Fruit fly (Drosophila melanogaster) whole organism: ENCODE measurements around the gene CG13449.

Experiments used
- CG8478 ChIP-seq: fragments of >200 bp; optimal IDR thresholded peaks from 2 replicates; lab custom pipeline; 2018; ENCODE audit warnings: inconsistent platforms
- Dll ChIP-seq: fragments of >200 bp; optimal IDR thresholded peaks from 2 replicates; lab custom pipeline; 2017
- EcR ChIP-seq, 2 experiments: fragments of >200 bp; optimal IDR thresholded peaks; 2 replicates each; lab custom pipeline; 2017; ENCODE audit warnings: missing biosample characterization in 2 of 2, missing genetic modification characterization in 2 of 2, missing genetic modification reagents in 2 of 2
- pan ChIP-seq: fragments of >200 bp; optimal IDR thresholded peaks from 2 replicates; lab custom pipeline; 2017
- psq ChIP-seq: fragments of >200 bp; optimal IDR thresholded peaks from 2 replicates; lab custom pipeline; 2017
- usp ChIP-seq: fragments of >200 bp; optimal IDR thresholded peaks from 2 replicates; lab custom pipeline; 2017; ENCODE audit warnings: missing biosample characterization, missing genetic modification characterization, mixed read lengths

The CG13449 gene

DNA sequence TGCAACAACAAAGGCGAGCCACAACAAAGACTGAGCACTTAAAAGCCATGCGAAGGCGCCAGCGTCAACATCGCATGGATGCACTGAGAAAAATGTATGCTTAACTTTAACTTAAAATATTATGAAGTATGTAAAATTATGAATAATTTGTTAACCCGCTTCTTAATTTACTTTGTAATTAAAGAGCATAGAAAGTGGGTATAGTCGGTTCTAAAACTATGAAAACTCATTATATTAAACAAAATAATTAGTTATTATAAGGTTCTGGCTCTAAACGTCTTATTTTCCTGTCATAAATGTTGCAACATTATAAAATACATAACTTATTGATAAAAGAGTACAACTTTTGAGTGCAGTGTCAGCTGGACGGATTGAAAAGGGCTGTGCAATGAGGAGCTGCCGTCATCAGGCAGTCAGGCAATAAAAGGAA is 29.0 kb upstream of the CG13449 start:
- no peak for TF ChIP-seq pan (lab: Kevin White, UChicago)
- TF ChIP-seq usp = no peak
- TF ChIP-seq Dll (lab: Kevin White, UChicago) = no peak
- TF ChIP-seq CG8478 = no peak
- TF ChIP-seq psq = no peak
- TF ChIP-seq EcR (GFP tag; optimal IDR thresholded peaks at IDR 0.05; lab: Kevin White, UChicago) = no peak

DNA sequence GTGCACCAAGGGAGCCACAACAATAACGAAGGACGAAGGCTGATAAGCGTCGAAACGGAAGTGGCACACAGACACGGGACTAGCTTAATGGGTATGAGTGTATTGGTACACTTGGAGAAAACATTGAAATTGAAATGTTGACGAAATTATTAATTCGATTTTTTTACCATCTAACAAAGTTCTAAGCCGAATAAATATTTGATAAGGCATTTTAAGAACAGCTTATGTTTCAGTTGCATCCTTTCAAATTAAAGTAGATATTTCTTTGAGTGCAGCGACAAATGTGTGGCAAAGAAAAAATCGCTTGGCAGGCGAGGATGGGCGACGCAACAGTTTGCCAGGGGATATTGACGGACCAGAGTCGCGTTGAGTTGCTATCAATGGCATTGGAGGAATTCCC is 27.4 kb upstream of the CG13449 start:
- no peak for TF ChIP-seq psq
- no peak for TF ChIP-seq CG8478
- TF ChIP-seq EcR (GFP tag; optimal IDR thresholded peaks at IDR 0.05; lab: Kevin White, UChicago) = no peak
- no peak for TF ChIP-seq pan (lab: Kevin White, UChicago)
- no peak for TF ChIP-seq usp
- no peak for TF ChIP-seq Dll (lab: Kevin White, UChicago)

DNA sequence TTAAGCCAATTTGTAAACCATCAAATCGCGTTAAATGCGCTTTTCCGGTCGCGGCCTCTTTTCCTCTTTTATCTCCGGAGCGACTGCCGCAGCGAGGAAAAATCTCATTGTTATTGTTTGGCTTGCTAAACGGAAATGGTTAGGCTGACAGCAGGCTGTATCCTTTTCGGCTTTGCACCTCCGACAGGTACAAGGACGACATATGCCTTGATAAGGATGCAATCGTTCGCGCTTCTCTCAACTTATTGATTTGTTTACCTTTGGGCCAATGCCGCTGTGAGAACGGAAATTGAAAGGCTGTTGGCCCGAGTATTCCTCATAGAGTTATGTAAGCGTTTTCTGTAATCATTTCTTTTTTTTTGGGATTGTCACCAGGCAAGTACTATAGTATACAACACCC is 25.9 kb upstream of the CG13449 start:
- TF ChIP-seq CG8478 (no peak), pan (lab: Kevin White, UChicago) (no peak), Dll (lab: Kevin White, UChicago) (no peak), EcR (GFP tag; optimal IDR thresholded peaks at IDR 0.05; lab: Kevin White, UChicago) (no peak), psq (no peak), usp (no peak)

DNA sequence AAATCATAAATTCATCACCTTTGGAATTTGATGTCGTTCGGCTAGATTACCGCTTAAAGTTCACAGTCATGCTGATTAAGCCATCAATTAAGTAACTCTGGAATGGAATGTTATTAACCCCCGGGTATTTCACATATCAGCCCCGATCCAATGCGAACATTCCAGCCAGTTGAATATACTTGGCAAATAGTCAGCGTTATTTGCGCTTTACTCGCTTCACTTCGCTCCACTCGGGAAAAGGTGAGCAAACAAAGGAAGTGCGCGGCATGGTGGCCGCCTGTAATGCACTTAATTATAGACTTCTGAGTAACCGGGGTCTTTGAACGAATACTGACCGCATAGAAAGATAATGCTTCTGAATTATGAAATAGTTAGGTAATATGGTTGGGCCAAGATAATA is 25.0 kb upstream of the CG13449 start:
- TF ChIP-seq psq (no peak), usp (no peak), pan (lab: Kevin White, UChicago) (no peak), EcR (GFP tag; optimal IDR thresholded peaks at IDR 0.05; lab: Kevin White, UChicago) (no peak), CG8478 (no peak), Dll (lab: Kevin White, UChicago) (no peak)

DNA sequence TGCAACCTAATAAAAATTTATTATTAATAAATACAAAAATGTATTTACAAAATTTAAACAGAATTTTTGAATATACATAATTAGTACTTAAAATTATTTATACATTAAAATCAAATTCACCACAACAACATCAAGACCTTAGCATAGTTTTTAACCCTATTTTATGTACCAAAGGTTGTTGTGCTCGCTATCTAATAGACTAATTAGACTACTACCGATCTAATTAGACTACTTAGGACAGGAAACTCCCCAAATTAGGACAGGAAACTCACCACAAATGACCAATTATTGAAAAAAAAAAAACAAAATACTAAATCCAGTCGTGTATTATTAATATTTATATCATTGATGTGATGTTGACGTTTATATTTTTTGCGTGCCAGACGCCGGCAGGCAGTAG is 24.4 kb upstream of the CG13449 start:
- TF ChIP-seq pan (lab: Kevin White, UChicago) = no peak
- TF ChIP-seq usp = no peak
- TF ChIP-seq psq = no peak
- no peak for TF ChIP-seq CG8478
- TF ChIP-seq Dll (lab: Kevin White, UChicago) = no peak
- TF ChIP-seq EcR (GFP tag; optimal IDR thresholded peaks at IDR 0.05; lab: Kevin White, UChicago) = no peak

DNA sequence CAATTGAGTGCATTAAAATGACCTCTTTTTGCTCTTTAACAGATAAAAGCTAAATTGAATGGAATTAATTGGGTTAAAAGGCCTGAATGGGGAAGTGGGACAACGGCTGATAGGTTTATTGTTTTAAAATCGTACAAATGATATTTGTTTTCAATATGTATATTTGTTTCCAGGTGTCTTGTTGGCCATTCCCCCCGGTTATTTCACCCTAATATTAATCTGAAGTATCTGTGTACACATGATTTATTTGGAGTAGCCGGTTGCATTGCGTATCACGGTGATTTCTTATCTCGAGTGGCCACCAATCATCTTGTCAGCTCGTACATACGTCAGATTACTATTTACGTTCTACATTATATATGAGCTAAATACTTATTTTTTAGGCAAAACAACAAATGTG is 23.7 kb upstream of the CG13449 start:
- no peak for TF ChIP-seq Dll (lab: Kevin White, UChicago)
- no peak for TF ChIP-seq CG8478
- TF ChIP-seq usp = no peak
- no peak for TF ChIP-seq pan (lab: Kevin White, UChicago)
- TF ChIP-seq psq = no peak
- TF ChIP-seq EcR (GFP tag; optimal IDR thresholded peaks at IDR 0.05; lab: Kevin White, UChicago) = no peak

DNA sequence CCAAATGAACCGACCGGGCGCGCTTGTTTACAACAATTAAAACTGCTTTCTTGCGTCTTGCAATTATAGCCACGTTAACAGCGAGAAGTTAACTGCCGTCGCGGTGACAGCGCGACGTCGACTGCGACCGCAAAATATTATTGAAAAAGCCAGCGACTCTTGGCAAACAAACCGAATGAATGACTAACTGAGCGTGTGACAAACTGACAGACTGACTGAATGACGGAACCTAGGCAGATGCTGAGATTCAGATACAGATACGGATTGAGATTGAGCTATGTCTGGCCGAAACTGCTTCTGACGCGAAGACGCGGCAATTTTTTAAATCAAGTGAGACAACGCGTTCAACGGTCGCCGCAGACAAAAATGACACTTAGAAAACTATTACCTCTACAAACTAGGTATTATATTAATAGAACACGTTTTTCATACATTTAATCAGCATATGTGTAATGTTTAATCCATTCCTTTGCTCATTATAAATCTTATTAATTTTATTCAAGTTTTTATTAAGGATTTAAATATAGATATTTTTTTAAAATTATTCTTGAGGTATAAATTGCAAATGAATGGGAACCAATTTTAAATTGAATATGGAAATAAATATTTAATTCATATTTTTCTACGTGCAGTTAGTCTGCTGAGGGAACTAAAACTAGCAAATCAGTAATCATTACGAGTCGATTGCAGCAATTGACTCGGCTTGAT is 21.9 kb upstream of the CG13449 start:
- TF ChIP-seq psq = no peak
- TF ChIP-seq usp = no peak
- TF ChIP-seq CG8478 = no peak
- TF ChIP-seq EcR (GFP tag; optimal IDR thresholded peaks at IDR 0.05; lab: Kevin White, UChicago) = no peak
- no peak for TF ChIP-seq Dll (lab: Kevin White, UChicago)
- no peak for TF ChIP-seq pan (lab: Kevin White, UChicago)

DNA sequence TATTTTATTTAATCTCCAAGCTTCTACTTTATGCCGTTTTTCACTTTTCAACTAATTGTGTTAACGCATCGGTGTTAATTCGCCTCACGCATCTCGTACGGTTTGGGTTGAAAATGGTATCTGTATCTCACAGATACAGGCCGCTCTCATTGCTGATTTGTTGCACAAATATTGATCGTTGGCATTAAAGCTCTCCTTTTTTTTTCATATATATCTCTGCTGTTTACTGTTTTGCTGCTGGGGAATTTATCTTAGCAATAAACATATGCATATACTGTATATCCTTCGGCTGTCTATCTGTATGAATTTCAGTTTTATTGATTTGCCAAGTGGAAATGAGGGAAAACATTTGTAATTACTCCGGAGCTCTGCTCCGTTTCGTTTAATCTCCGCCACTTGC is 20.0 kb upstream of the CG13449 start:
- TF ChIP-seq Dll (lab: Kevin White, UChicago) = no peak
- TF ChIP-seq usp = no peak

DNA sequence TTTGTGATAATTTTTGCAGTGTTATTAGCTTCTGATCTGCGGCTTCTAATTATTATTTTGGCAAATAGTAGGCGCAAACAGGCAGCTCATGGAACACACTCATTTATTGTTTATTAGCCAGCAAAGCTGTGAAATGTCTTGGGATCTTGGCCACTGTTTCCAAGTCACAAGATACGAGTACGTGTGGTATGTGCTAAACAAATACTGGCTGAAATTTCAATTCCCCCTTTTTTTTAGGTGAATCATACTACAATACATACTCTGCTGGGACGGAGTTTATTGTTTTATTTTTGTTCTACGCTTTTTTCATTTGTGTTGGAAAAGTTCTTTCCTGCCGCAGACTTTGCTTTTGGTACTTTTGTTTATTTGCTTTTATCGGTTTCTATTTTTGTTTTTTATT is 18.4 kb upstream of the CG13449 start:
- TF ChIP-seq psq (no peak), pan (lab: Kevin White, UChicago) (no peak), Dll (lab: Kevin White, UChicago) (no peak), CG8478 (no peak), usp (no peak), EcR (GFP tag; optimal IDR thresholded peaks at IDR 0.05; lab: Kevin White, UChicago) (no peak)

DNA sequence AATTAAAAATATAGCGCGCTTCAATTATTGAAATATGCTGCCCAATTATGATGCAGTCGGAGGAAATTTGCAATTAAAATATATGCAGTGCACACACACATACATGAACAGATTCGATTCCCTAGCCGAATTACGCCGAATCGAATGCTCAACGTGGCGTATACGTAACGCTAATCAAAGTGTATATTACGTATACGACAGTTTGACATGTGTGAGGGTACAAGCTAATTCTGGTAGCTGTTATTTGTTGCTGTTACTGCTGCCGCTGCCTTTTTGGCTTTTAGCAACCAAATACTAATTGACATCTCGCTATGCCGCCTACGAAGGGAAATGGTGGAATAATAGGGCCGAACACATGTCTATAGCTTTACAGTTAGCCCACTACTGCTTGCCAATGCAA is 14.7 kb upstream of the CG13449 start:
- no peak for TF ChIP-seq psq
- no peak for TF ChIP-seq usp
- TF ChIP-seq EcR (GFP tag; optimal IDR thresholded peaks at IDR 0.05; lab: Kevin White, UChicago) = no peak
- no peak for TF ChIP-seq pan (lab: Kevin White, UChicago)
- no peak for TF ChIP-seq CG8478
- no peak for TF ChIP-seq Dll (lab: Kevin White, UChicago)

DNA sequence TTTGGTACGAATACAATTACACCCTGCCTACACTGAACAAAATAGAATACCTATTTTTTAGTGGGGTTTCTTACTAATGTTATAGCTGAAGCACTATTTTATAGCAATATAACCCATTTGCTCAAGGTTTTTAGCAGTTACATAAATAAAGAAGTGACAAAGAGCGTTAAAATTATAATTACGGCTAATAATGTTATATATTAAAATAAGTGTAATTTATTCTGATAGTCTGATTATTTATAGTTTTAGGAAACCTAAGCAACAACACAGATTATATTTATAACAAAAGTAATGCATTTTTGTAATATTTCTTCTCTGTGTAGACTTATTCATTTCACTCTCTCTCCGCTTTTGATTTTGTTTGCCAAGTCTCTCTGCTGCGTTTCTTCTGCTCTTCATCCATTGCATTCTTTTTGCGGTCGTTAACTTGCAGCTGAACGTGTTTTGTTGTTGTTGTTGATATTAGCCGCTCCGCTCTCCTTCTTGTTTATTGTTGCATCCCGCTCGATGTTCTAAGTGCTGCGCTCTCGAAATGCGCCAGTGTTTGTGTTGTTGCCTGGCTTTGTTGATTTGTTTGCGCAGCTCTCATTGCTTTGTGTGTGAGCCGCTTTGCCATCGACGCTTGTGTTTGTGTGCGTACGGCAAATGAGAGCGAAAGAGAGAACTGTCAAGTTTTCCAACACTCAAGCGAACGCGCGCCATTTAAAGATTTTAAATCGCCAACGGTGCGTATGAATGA is 13.2 kb upstream of the CG13449 start:
- TF ChIP-seq psq = no peak
- peak; percentile 43 to 81 for TF ChIP-seq EcR (GFP tag; optimal IDR thresholded peaks at IDR 0.05; lab: Kevin White, UChicago)

DNA sequence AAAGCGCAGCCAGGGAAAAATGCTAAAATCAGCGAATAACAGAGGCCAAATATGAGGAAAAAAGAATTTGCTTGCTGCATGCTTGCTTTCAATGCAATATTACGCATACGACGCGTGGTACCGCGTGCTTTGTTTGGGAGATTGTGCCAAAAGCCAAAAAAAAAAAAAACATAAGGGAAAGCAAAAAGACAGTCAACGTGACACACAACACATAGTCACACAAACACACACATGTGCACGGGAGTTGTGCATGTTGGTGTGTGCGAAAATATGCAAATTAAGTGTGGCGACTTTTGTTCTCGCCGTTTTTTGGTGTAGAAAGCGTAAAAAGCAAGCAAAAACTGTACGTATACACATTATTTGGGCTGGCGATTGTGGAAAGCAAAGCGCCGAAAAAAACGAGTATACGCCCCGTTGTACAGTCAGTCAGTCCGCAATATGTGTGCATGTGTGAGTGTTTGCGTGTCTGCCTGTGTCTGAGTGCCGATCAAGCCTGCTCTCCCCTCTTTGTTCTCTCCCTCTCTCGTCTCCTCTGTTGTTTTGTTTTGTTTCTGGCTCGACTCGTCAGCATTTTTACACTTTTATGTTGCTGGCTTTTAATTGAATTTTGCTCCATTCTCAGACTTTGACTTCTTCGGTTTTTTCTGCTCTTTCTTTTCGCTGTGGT is 12.4 kb upstream of the CG13449 start:
- TF ChIP-seq psq = no peak
- no peak for TF ChIP-seq EcR (GFP tag; optimal IDR thresholded peaks at IDR 0.05; lab: Kevin White, UChicago)
- no peak for TF ChIP-seq Dll (lab: Kevin White, UChicago)
- TF ChIP-seq pan (lab: Kevin White, UChicago) = no peak
- TF ChIP-seq CG8478 = no peak
- no peak for TF ChIP-seq usp

DNA sequence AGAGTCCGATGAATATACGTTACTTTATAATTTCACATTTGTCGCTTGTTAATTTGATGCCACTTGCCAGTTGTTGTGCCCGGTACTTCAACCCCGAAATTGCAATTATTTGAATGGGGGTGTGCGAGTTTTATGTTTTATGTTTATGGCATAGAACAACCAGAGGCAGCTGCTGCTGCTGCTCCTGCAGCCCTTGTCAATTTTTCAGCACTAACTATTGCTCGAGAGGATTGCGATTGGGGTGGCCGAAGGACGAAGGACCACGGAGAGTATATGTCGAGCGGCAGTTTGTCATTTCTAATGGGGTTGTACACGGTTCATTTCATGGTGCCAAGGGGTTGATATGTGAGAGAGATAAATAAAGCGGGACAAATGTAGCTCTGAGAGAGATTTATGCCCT is 11.5 kb upstream of the CG13449 start:
- TF ChIP-seq psq (no peak), EcR (GFP tag; optimal IDR thresholded peaks at IDR 0.05; lab: Kevin White, UChicago) (no peak), Dll (lab: Kevin White, UChicago) (no peak), pan (lab: Kevin White, UChicago) (no peak), CG8478 (no peak), usp (no peak)
